Worm (Caenorhabditis elegans): ENCODE data around the gene ile-2.

DNA sequence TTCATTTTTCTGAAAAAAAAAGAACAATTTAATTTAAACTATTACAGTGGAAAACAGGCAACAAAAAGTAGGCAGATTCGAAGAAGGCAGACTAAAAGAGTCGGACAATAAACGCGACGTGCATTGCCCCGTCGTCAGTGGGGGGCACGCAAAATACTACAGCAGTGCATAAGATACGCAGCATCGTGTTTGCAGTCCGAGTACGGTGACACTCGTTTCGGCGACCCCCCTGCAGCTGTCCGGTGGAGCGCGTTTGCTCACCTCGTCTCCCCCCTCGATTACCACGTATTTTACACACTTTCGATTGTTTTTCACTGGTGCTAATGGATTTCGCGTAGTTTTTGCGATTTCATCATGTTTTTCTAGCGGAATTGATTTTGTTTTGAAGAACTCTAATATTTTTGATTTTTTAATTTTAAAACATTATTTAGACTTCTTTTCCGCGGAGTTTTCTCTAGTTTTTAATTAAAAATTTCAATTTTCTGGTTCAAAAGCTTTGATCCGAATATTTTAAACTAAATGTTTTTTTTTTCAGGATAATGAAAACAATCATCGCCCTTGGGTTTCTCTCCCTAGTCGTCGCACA is at the start of gene ile-2, which contains the start of gene trap-2:
- TF ChIP-seq R02D3.7 (tag; optimal IDR thresholded peaks at IDR 0.05) (no peak), unc-62 (GFP tag; optimal IDR thresholded peaks at IDR 0.05 in 1 of 2) (peak in 1 of 2 experiments; percentile 99), unc-62 (tag; optimal IDR thresholded peaks at IDR 0.05) (no peak), Y75B8A.6 (GFP tag; IDR thresholded peaks at IDR 0.05) (peak; percentile 65; the same call in 1 of the 2 replicates), nhr-76 (tag; optimal IDR thresholded peaks at IDR 0.05) (no peak), nhr-10 (tag; optimal IDR thresholded peaks at IDR 0.05) (peak; percentile 56), jun-1 (tag; optimal IDR thresholded peaks at IDR 0.05) (peak; percentile 54), nhr-11 (tag; optimal IDR thresholded peaks at IDR 0.05) (peak; percentile 94), Y5F2A.4 (GFP tag; optimal IDR thresholded peaks at IDR 0.05) (no peak)
